Fruit fly (Drosophila melanogaster) whole organism, embryonic: ENCODE measurements around the gene ohgt.

Experiments
- Antp ChIP-seq: fragments of 200-800 bp; sonication (Bioruptor generic); optimal IDR thresholded peaks from 3 replicates; lab custom pipeline; 2016; ENCODE audit warnings: missing biosample characterization, missing genetic modification characterization
- Atf3 ChIP-seq: fragments of 200-800 bp; sonication (Bioruptor generic); optimal IDR thresholded peaks from 3 replicates; lab custom pipeline; 2016; ENCODE audit warnings: missing biosample characterization, missing genetic modification characterization
- CG10209 ChIP-seq: fragments of 200-800 bp; sonication (Bioruptor generic); optimal IDR thresholded peaks from 3 replicates; lab custom pipeline; 2017; ENCODE audit warnings: missing biosample characterization, mild to moderate bottlenecking, missing genetic modification characterization, missing genetic modification reagents
- CG12155 ChIP-seq: fragments of 200-800 bp; sonication (Bioruptor generic); optimal IDR thresholded peaks from 3 replicates; lab custom pipeline; 2016; ENCODE audit warnings: missing biosample characterization, missing genetic modification characterization
- CG14014 ChIP-seq: fragments of 200-800 bp; sonication (Bioruptor generic); IDR thresholded peaks from 2 replicates; pipeline ENCODE4 v1.3.6; 2022; ENCODE audit warnings: missing biosample characterization, missing genetic modification characterization
- CG17385 ChIP-seq: fragments of 200-800 bp; sonication (Bioruptor generic); optimal IDR thresholded peaks from 3 replicates; lab custom pipeline; 2018; ENCODE audit warnings: missing biosample characterization, mild to moderate bottlenecking, missing genetic modification characterization
- CG17802 ChIP-seq: fragments of 200-800 bp; sonication (Bioruptor generic); optimal IDR thresholded peaks from 2 replicates; lab custom pipeline; 2018; ENCODE audit warnings: missing biosample characterization, mild to moderate bottlenecking, missing genetic modification characterization, moderate library complexity
- CG2199 ChIP-seq: fragments of 200-800 bp; sonication (Bioruptor generic); IDR thresholded peaks from 3 replicates; pipeline ENCODE4 v1.3.6; 2022; ENCODE audit warnings: missing biosample characterization, missing genetic modification characterization
- CG2202 ChIP-seq: fragments of 200-800 bp; sonication (Bioruptor generic); optimal IDR thresholded peaks from 2 replicates; lab custom pipeline; 2018; ENCODE audit warnings: missing biosample characterization, mild to moderate bottlenecking, missing genetic modification characterization
- CG31365 ChIP-seq: fragments of 200-800 bp; sonication (Bioruptor generic); optimal IDR thresholded peaks from 2 replicates; lab custom pipeline; 2018; ENCODE audit warnings: missing biosample characterization, mild to moderate bottlenecking, missing genetic modification characterization
- CG31388 ChIP-seq: fragments of 200-800 bp; sonication (Bioruptor generic); optimal IDR thresholded peaks from 2 replicates; lab custom pipeline; 2016; ENCODE audit warnings: missing biosample characterization, missing genetic modification characterization
- CG32767 ChIP-seq: fragments of 200-800 bp; sonication (Bioruptor generic); IDR thresholded peaks from 2 replicates; pipeline ENCODE4 v1.3.6; 2022; ENCODE audit warnings: missing biosample characterization, missing genetic modification characterization
- CG3847 ChIP-seq: fragments of 200-800 bp; sonication (Bioruptor generic); IDR thresholded peaks from 2 replicates; pipeline ENCODE4 v1.3.6; 2022; ENCODE audit warnings: missing biosample characterization, missing genetic modification characterization
- CG6791 ChIP-seq: fragments of 200-800 bp; sonication (Bioruptor generic); IDR thresholded peaks from 3 replicates; pipeline ENCODE4 v1.3.6; 2022; ENCODE audit warnings: missing biosample characterization, missing genetic modification characterization; ENCODE audit not compliant: partially characterized antibody
- CG7357 ChIP-seq: fragments of 200-800 bp; sonication (Bioruptor generic); IDR thresholded peaks from 3 replicates; pipeline ENCODE4 v1.3.6; 2022; ENCODE audit warnings: missing biosample characterization, missing genetic modification characterization
- CG7372 ChIP-seq: fragments of 200-800 bp; sonication (Bioruptor generic); IDR thresholded peaks from 2 replicates; pipeline ENCODE4 v1.3.6; 2022; ENCODE audit warnings: missing biosample characterization, missing genetic modification characterization
- CG7556 ChIP-seq: fragments of 200-800 bp; sonication (Bioruptor generic); optimal IDR thresholded peaks from 2 replicates; lab custom pipeline; 2017; ENCODE audit warnings: missing biosample characterization, mild to moderate bottlenecking, missing genetic modification characterization
- CG7963 ChIP-seq: fragments of 200-800 bp; sonication (Bioruptor generic); IDR thresholded peaks from 3 replicates; pipeline ENCODE4 v1.3.6; 2022; ENCODE audit warnings: missing biosample characterization, missing genetic modification characterization; ENCODE audit not compliant: partially characterized antibody
- CG8924 ChIP-seq: fragments of 200-800 bp; optimal IDR thresholded peaks from 3 replicates; lab custom pipeline; 2019; ENCODE audit warnings: missing biosample characterization, mild to moderate bottlenecking, missing genetic modification characterization, moderate library complexity
- D ChIP-seq, 2 experiments: fragments of 200-800 bp in 1 of 2; fragments of >200 bp in 1 of 2; sonication (Bioruptor generic) in 1 of 2; optimal IDR thresholded peaks; 2 replicates in 1 of 2; 3 replicates in 1 of 2; lab custom pipeline; 2017; ENCODE audit warnings: mild to moderate bottlenecking in 1 of 2, missing biosample characterization in 1 of 2, missing genetic modification characterization in 1 of 2, missing genetic modification reagents in 1 of 2
- Dip3 ChIP-seq: fragments of 200-800 bp; sonication (Bioruptor generic); optimal IDR thresholded peaks from 3 replicates; lab custom pipeline; 2016; ENCODE audit warnings: missing biosample characterization, missing genetic modification characterization
- Doc2 ChIP-seq: fragments of 200-800 bp; sonication (Bioruptor generic); IDR thresholded peaks from 2 replicates; pipeline ENCODE4 v1.3.6; 2022; ENCODE audit warnings: missing biosample characterization, missing genetic modification characterization
- E2f2 ChIP-seq: fragments of 200-800 bp; sonication (Bioruptor generic); IDR thresholded peaks from 2 replicates; pipeline ENCODE4 v1.3.6; 2022; ENCODE audit warnings: missing biosample characterization, missing genetic modification characterization
- GATAe ChIP-seq: fragments of 200-800 bp; sonication (Bioruptor generic); conservative IDR thresholded peaks from 2 replicates; pipeline ENCODE4 v1.3.6; 2022; ENCODE audit warnings: missing biosample characterization, missing genetic modification characterization
- Hmx ChIP-seq: fragments of 200-800 bp; sonication (Bioruptor generic); optimal IDR thresholded peaks from 2 replicates; lab custom pipeline; 2016; ENCODE audit warnings: missing biosample characterization, missing genetic modification characterization
- Hr3 ChIP-seq: fragments of 200-800 bp; sonication (Bioruptor generic); optimal IDR thresholded peaks from 3 replicates; lab custom pipeline; 2016; ENCODE audit warnings: missing biosample characterization, missing genetic modification characterization
- Hsf ChIP-seq: fragments of 200-800 bp; sonication (Bioruptor generic); optimal IDR thresholded peaks from 3 replicates; lab custom pipeline; 2016; ENCODE audit warnings: missing biosample characterization, missing genetic modification characterization
- Neu2 ChIP-seq: fragments of 200-800 bp; sonication (Bioruptor generic); optimal IDR thresholded peaks from 3 replicates; lab custom pipeline; 2016; ENCODE audit warnings: missing biosample characterization, missing genetic modification characterization, borderline replicate concordance
- Ravus ChIP-seq: fragments of 200-800 bp; sonication (Bioruptor generic); IDR thresholded peaks from 2 replicates; pipeline ENCODE4 v1.3.6; 2022; ENCODE audit warnings: missing biosample characterization, missing genetic modification characterization
- Side ChIP-seq: fragments of 200-800 bp; sonication (Bioruptor generic); optimal IDR thresholded peaks from 2 replicates; lab custom pipeline; 2016; ENCODE audit warnings: missing biosample characterization, missing genetic modification characterization
- bbx ChIP-seq: fragments of 200-800 bp; sonication (Bioruptor generic); IDR thresholded peaks from 2 replicates; pipeline ENCODE4 v1.3.6; 2022; ENCODE audit warnings: missing biosample characterization, missing genetic modification characterization; ENCODE audit not compliant: partially characterized antibody
- cad ChIP-seq: fragments of >200 bp; optimal IDR thresholded peaks from 2 replicates; lab custom pipeline; 2017; ENCODE audit warnings: missing biosample characterization, missing genetic modification characterization
- corto ChIP-seq: fragments of 200-800 bp; sonication (Bioruptor generic); optimal IDR thresholded peaks from 2 replicates; lab custom pipeline; 2016; ENCODE audit warnings: missing biosample characterization, mild to moderate bottlenecking, missing genetic modification characterization, moderate library complexity
- ems ChIP-seq: fragments of 200-800 bp; sonication (Bioruptor generic); optimal IDR thresholded peaks from 3 replicates; lab custom pipeline; 2016; ENCODE audit warnings: missing biosample characterization, missing genetic modification characterization
- grau ChIP-seq: fragments of 200-800 bp; optimal IDR thresholded peaks from 3 replicates; lab custom pipeline; 2019; ENCODE audit warnings: missing biosample characterization, mild to moderate bottlenecking, missing genetic modification characterization, moderate library complexity
- gsb-n ChIP-seq: fragments of 200-800 bp; sonication (Bioruptor generic); optimal IDR thresholded peaks from 3 replicates; lab custom pipeline; 2018; ENCODE audit warnings: missing biosample characterization, mild to moderate bottlenecking, missing genetic modification characterization
- h ChIP-seq: fragments of >200 bp; optimal IDR thresholded peaks from 2 replicates; lab custom pipeline; 2017
- ham ChIP-seq: fragments of 200-800 bp; sonication (Bioruptor generic); IDR thresholded peaks from 2 replicates; pipeline ENCODE4 v1.3.6; 2022; ENCODE audit warnings: missing biosample characterization, missing genetic modification characterization
- hth ChIP-seq: fragments of >200 bp; optimal IDR thresholded peaks from 2 replicates; lab custom pipeline; 2017; ENCODE audit warnings: inconsistent platforms
- inv ChIP-seq: fragments of 200-800 bp; sonication (Bioruptor generic); IDR thresholded peaks from 2 replicates; pipeline ENCODE4 v1.3.6; 2022; ENCODE audit warnings: missing biosample characterization, missing genetic modification characterization; ENCODE audit not compliant: partially characterized antibody
- ken ChIP-seq: fragments of 200-800 bp; sonication (Bioruptor generic); IDR thresholded peaks from 3 replicates; pipeline ENCODE4 v1.3.6; 2022; ENCODE audit warnings: missing biosample characterization, missing genetic modification characterization
- klu ChIP-seq: fragments of 200-800 bp; sonication (Bioruptor generic); IDR thresholded peaks from 2 replicates; pipeline ENCODE4 v1.3.6; 2022; ENCODE audit warnings: missing biosample characterization, missing genetic modification characterization
- lbe ChIP-seq: fragments of 200-800 bp; sonication (Bioruptor generic); optimal IDR thresholded peaks from 2 replicates; lab custom pipeline; 2016; ENCODE audit warnings: missing biosample characterization, mild to moderate bottlenecking, missing genetic modification characterization
- lov ChIP-seq, 2 experiments: fragments of 200-800 bp in 1 of 2; fragments of >200 bp in 1 of 2; sonication (Bioruptor generic) in 1 of 2; IDR thresholded peaks in 1 of 2; optimal IDR thresholded peaks in 1 of 2; 2 replicates in 1 of 2; 3 replicates in 1 of 2; pipeline versions ENCODE4 v1.3.6 to Lab custom; 2017 to 2022; ENCODE audit warnings: missing biosample characterization in 1 of 2, missing genetic modification characterization in 1 of 2
- pros ChIP-seq: fragments of 200-800 bp; sonication (Bioruptor generic); optimal IDR thresholded peaks from 3 replicates; lab custom pipeline; 2019; ENCODE audit warnings: missing biosample characterization, mild to moderate bottlenecking, missing genetic modification characterization, moderate library complexity
- repo ChIP-seq: fragments of 200-800 bp; sonication (Bioruptor generic); optimal IDR thresholded peaks from 2 replicates; lab custom pipeline; 2016; ENCODE audit warnings: missing biosample characterization, missing genetic modification characterization
- scrt ChIP-seq: fragments of 200-800 bp; sonication (Bioruptor generic); optimal IDR thresholded peaks from 2 replicates; lab custom pipeline; 2018; ENCODE audit warnings: missing biosample characterization, mild to moderate bottlenecking, missing genetic modification characterization, moderate library complexity
- sens-2 ChIP-seq: fragments of 200-800 bp; sonication (Bioruptor generic); IDR thresholded peaks from 2 replicates; pipeline ENCODE4 v1.3.6; 2022; ENCODE audit warnings: missing biosample characterization, missing genetic modification characterization
- ttk ChIP-seq: fragments of 200-800 bp; sonication (Bioruptor generic); IDR thresholded peaks from 2 replicates; pipeline ENCODE4 v2.1.2; 2022; ENCODE audit warnings: missing biosample characterization, missing genetic modification characterization
- unpg ChIP-seq: fragments of 200-800 bp; sonication (Bioruptor generic); optimal IDR thresholded peaks from 3 replicates; lab custom pipeline; 2018; ENCODE audit warnings: missing biosample characterization, mild to moderate bottlenecking, missing genetic modification characterization, moderate library complexity

ohgt gene

DNA sequence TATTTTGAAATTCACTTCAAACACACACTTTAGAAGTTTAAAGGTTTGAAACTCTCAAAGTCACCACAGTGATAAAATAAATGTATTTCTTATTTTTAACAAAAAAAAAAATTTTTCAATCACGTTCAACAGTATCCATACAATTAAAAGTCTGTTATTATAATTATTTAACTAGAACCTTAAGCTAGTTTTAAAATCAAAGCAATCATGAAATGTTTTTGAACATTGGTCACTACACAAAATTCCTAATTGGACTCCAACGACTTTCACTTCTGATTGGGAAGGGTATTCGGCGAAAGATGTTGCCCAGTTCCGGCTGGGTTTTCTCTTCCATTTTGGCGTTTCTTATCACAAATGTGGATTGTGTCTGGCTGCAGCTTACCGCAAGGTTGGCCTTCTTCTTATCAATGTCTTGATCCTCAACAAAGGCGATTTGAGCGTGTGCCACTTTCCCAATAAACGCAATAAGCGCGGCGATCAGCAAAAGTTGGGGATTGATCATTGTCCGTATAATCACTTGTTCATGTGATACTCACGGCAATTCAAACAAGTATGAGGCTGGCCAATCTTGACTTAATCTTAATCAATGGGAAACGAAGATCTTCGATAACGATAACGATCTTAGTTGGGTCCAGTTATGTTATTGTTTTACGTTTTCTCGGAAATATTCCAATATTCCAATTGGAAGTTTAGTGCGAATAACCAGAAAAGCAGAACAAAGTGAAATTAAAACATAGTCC, 794 bp upstream of the ohgt start (continued):
- TF ChIP-seq grau (tag; lab: Kevin White, UChicago) (peak; percentile 63), Hsf (GFP tag; lab: Kevin White, UChicago) (no peak), pros (GFP tag; lab: Kevin White, UChicago) (peak; percentile 68), bbx (GFP tag; lab: Robert Waterston, UW) (no peak), CG32767 (GFP tag; lab: Robert Waterston, UW) (no peak), Hr3 (GFP tag; lab: Kevin White, UChicago) (no peak), CG12155 (GFP tag; lab: Kevin White, UChicago) (peak; percentile 19), Hmx (no peak), lbe (GFP tag; lab: Kevin White, UChicago) (peak; percentile 39), CG7556 (GFP tag; lab: Kevin White, UChicago) (peak; percentile 64), ham (GFP tag; lab: Robert Waterston, UW) (no peak), sens-2 (no peak), CG7963 (no peak), CG17802 (tag; lab: Kevin White, UChicago) (no peak), Atf3 (GFP tag; lab: Kevin White, UChicago) (no peak), scrt (GFP tag; lab: Kevin White, UChicago) (peak; percentile 5), Doc2 (GFP tag; lab: Robert Waterston, UW) (no peak), Antp (GFP tag; lab: Kevin White, UChicago) (no peak), CG2202 (tag; lab: Kevin White, UChicago) (no peak), hth (no peak), CG14014 (GFP tag; lab: Robert Waterston, UW) (no peak), CG6791 (GFP tag; lab: Robert Waterston, UW) (0 out of 3 replicates have a peak, but pooled peaks have one; percentile 46), CG7372 (GFP tag; lab: Robert Waterston, UW) (no peak), Neu2 (no peak), D (optimal IDR thresholded peaks at IDR 0.05; lab: Kevin White, UChicago) (peak; percentile 92), D (GFP tag; optimal IDR thresholded peaks at IDR 0.05; lab: Kevin White, UChicago) (peak; percentile 26), inv (GFP tag; lab: Robert Waterston, UW) (no peak), CG3847 (GFP tag; lab: Robert Waterston, UW) (0 out of 2 replicates have a peak, but pooled peaks have one; percentile 9), unpg (GFP tag; lab: Kevin White, UChicago) (no peak), CG7357 (GFP tag; lab: Robert Waterston, UW) (no peak), CG31388 (no peak), GATAe (GFP tag; lab: Robert Waterston, UW) (no peak), CG31365 (tag; lab: Kevin White, UChicago) (no peak), CG2199 (no peak), CG10209 (GFP tag; lab: Kevin White, UChicago) (peak; percentile 38), ems (GFP tag; lab: Kevin White, UChicago) (no peak), ttk (GFP tag; lab: Robert Waterston, UW) (no peak), gsb-n (tag; lab: Kevin White, UChicago) (no peak), CG8924 (tag; lab: Kevin White, UChicago) (peak; percentile 11), CG17385 (GFP tag; lab: Kevin White, UChicago) (peak; percentile 46), ken (GFP tag; lab: Robert Waterston, UW) (no peak), Ravus (GFP tag; lab: Robert Waterston, UW) (no peak), lov (optimal IDR thresholded peaks at IDR 0.05; lab: Kevin White, UChicago) (no peak), lov (GFP tag; IDR thresholded peaks at IDR 0.05; lab: Robert Waterston, UW) (no peak), Dip3 (GFP tag; lab: Kevin White, UChicago) (no peak), cad (no peak), h (no peak), E2f2 (no peak), klu (no peak), repo (GFP tag; lab: Kevin White, UChicago) (no peak), Side (GFP tag; lab: Kevin White, UChicago) (no peak), corto (GFP tag; lab: Kevin White, UChicago) (no peak)
